Worm (Caenorhabditis elegans) whole organism, L1 larva: ENCODE results near the gene mlp-1.

Experiments used
- C04F5.9 ChIP-seq: sonication (generic microtip); optimal IDR thresholded peaks from 2 replicates; lab custom pipeline; 2016; ENCODE audit warnings: missing genetic modification characterization, missing compliant biosample characterization
- C16A3.4 ChIP-seq: fragments of 150-350 bp; optimal IDR thresholded peaks from 2 replicates; lab custom pipeline; 2014; ENCODE audit warnings: missing biosample characterization, missing genetic modification characterization
- F16B12.6 ChIP-seq: fragments of 150-350 bp; optimal IDR thresholded peaks from 2 replicates; lab custom pipeline; 2014; ENCODE audit warnings: missing biosample characterization, missing genetic modification characterization
- Y116A8C.19 ChIP-seq: sonication (generic microtip); optimal IDR thresholded peaks from 2 replicates; lab custom pipeline; 2016; ENCODE audit warnings: missing compliant biosample characterization, missing genetic modification characterization, borderline replicate concordance
- aha-1 ChIP-seq: fragments of 150-350 bp; optimal IDR thresholded peaks from 2 replicates; lab custom pipeline; 2014; ENCODE audit warnings: missing biosample characterization, missing genetic modification characterization
- alr-1 ChIP-seq: fragments of 200-800 bp; sonication (Bioruptor generic); optimal IDR thresholded peaks from 2 replicates; lab custom pipeline; 2018; ENCODE audit warnings: borderline replicate concordance, mild to moderate bottlenecking, missing genetic modification characterization, missing compliant biosample characterization
- ama-1 ChIP-seq: fragments of 150-350 bp; optimal IDR thresholded peaks from 2 replicates; lab custom pipeline; 2014
- blmp-1 ChIP-seq: fragments of 150-350 bp; optimal IDR thresholded peaks from 2 replicates; lab custom pipeline; 2014; ENCODE audit warnings: missing biosample characterization, missing genetic modification characterization
- ceh-63 ChIP-seq: fragments of 200-800 bp; sonication (Bioruptor generic); optimal IDR thresholded peaks from 2 replicates; lab custom pipeline; 2018; ENCODE audit warnings: mild to moderate bottlenecking, missing genetic modification characterization, missing compliant biosample characterization
- ceh-8 ChIP-seq: fragments of 200-800 bp; sonication (Bioruptor generic); optimal IDR thresholded peaks from 2 replicates; lab custom pipeline; 2018; ENCODE audit warnings: mild to moderate bottlenecking, missing genetic modification characterization, moderate library complexity, missing compliant biosample characterization
- dpl-1 ChIP-seq, 3 experiments: fragments of 150-350 bp in 2 of 3; sonication (generic microtip) in 1 of 3; optimal IDR thresholded peaks; 2 replicates each; lab custom pipeline; 2014 to 2017; ENCODE audit warnings: missing biosample characterization in 3 of 3, missing genetic modification characterization in 3 of 3, missing genetic modification reagents in 3 of 3
- efl-1 ChIP-seq, 4 experiments: fragments of 150-350 bp; optimal IDR thresholded peaks in 3 of 4; peaks in 1 of 4; 1 replicate in 1 of 4; 2 replicates in 3 of 4; lab custom pipeline; 2014; ENCODE audit warnings: missing biosample characterization in 2 of 4, missing genetic modification characterization in 2 of 4, missing genetic modification reagents in 2 of 4
- egl-13 ChIP-seq: sonication (generic microtip); optimal IDR thresholded peaks from 2 replicates; lab custom pipeline; 2016; ENCODE audit warnings: missing genotype, missing genetic modification reagents, missing genetic modification characterization, missing compliant biosample characterization
- egl-27 ChIP-seq, 2 experiments: fragments of 150-350 bp in 1 of 2; sonication (generic microtip); optimal IDR thresholded peaks; 3 replicates each; lab custom pipeline; 2017 to 2018; ENCODE audit warnings: missing biosample characterization in 2 of 2, missing genetic modification characterization in 2 of 2, missing genetic modification reagents in 2 of 2
- elt-3 ChIP-seq, 6 experiments: fragments of 150-350 bp in 1 of 6; sonication (generic microtip); optimal IDR thresholded peaks; 2 replicates each; lab custom pipeline; 2017 to 2018; ENCODE audit warnings: missing biosample characterization in 6 of 6, missing genetic modification characterization in 6 of 6, inconsistent platforms in 1 of 6
- ets-5 ChIP-seq: fragments of 200-800 bp; sonication (Bioruptor generic); IDR thresholded peaks from 2 replicates; pipeline ENCODE4 v1.3.6; 2022; ENCODE audit warnings: missing genetic modification characterization, missing compliant biosample characterization
- fkh-4 ChIP-seq: sonication (generic microtip); optimal IDR thresholded peaks from 2 replicates; lab custom pipeline; 2016; ENCODE audit warnings: missing compliant biosample characterization, missing genetic modification characterization, borderline replicate concordance
- fos-1 ChIP-seq: fragments of 150-350 bp; optimal IDR thresholded peaks from 2 replicates; lab custom pipeline; 2014; ENCODE audit warnings: missing biosample characterization, missing genetic modification characterization
- grh-1 ChIP-seq: fragments of 200-800 bp; sonication (Bioruptor generic); IDR thresholded peaks from 2 replicates; pipeline ENCODE4 v1.3.6; 2022; ENCODE audit warnings: missing genetic modification reagents, missing genetic modification characterization, missing compliant biosample characterization
- hlh-17 ChIP-seq: fragments of 200-800 bp; sonication (Bioruptor generic); optimal IDR thresholded peaks from 2 replicates; lab custom pipeline; 2018; ENCODE audit warnings: missing genetic modification characterization, mild to moderate bottlenecking, missing compliant biosample characterization, moderate library complexity, borderline replicate concordance
- hlh-4 ChIP-seq: sonication (generic microtip); optimal IDR thresholded peaks from 2 replicates; lab custom pipeline; 2016; ENCODE audit warnings: mild to moderate bottlenecking, missing genetic modification characterization, missing compliant biosample characterization
- hpl-2 ChIP-seq: fragments of 150-350 bp; optimal IDR thresholded peaks from 2 replicates; lab custom pipeline; 2014; ENCODE audit warnings: missing biosample characterization, missing genetic modification reagents, missing genetic modification characterization
- irx-1 ChIP-seq: sonication (generic microtip); optimal IDR thresholded peaks from 2 replicates; lab custom pipeline; 2016; ENCODE audit warnings: missing genetic modification characterization, missing compliant biosample characterization
- jun-1 ChIP-seq: fragments of 150-350 bp; optimal IDR thresholded peaks from 2 replicates; lab custom pipeline; 2014; ENCODE audit warnings: missing biosample characterization, missing genetic modification reagents, missing genetic modification characterization
- lin-14 ChIP-seq: fragments of 200-800 bp; sonication (Bioruptor generic); optimal IDR thresholded peaks from 2 replicates; lab custom pipeline; 2018; ENCODE audit warnings: mild to moderate bottlenecking, missing genetic modification characterization, moderate library complexity, missing compliant biosample characterization
- lin-39 ChIP-seq: fragments of 150-350 bp; optimal IDR thresholded peaks from 2 replicates; lab custom pipeline; 2014; ENCODE audit warnings: missing biosample characterization, missing genetic modification reagents, missing genetic modification characterization
- lir-3 ChIP-seq: sonication (generic microtip); optimal IDR thresholded peaks from 2 replicates; lab custom pipeline; 2016; ENCODE audit warnings: mild to moderate bottlenecking, missing genetic modification characterization, moderate library complexity, missing compliant biosample characterization; ENCODE audit not compliant: poor library complexity
- lsy-2 ChIP-seq, 2 experiments: fragments of 150-350 bp; optimal IDR thresholded peaks; 2 replicates each; lab custom pipeline; 2014; ENCODE audit warnings: missing biosample characterization in 2 of 2, missing genetic modification characterization in 2 of 2
- mef-2 ChIP-seq: fragments of 150-350 bp; optimal IDR thresholded peaks from 2 replicates; lab custom pipeline; 2014; ENCODE audit warnings: missing biosample characterization, missing genetic modification characterization
- nhr-11 ChIP-seq: fragments of 150-350 bp; optimal IDR thresholded peaks from 2 replicates; lab custom pipeline; 2014; ENCODE audit warnings: missing biosample characterization, missing genetic modification characterization
- nhr-12 ChIP-seq: sonication (generic microtip); optimal IDR thresholded peaks from 2 replicates; lab custom pipeline; 2017; ENCODE audit warnings: missing biosample characterization, missing genetic modification characterization
- nhr-19 ChIP-seq: fragments of 200-800 bp; sonication (Bioruptor generic); conservative IDR thresholded peaks from 2 replicates; pipeline ENCODE4 v1.3.6; 2022; ENCODE audit warnings: missing genetic modification characterization, missing compliant biosample characterization
- nhr-20 ChIP-seq: sonication (generic microtip); optimal IDR thresholded peaks from 2 replicates; lab custom pipeline; 2016; ENCODE audit warnings: mild to moderate bottlenecking, missing genetic modification characterization, missing compliant biosample characterization
- nhr-237 ChIP-seq: fragments of 150-350 bp; optimal IDR thresholded peaks from 2 replicates; lab custom pipeline; 2014; ENCODE audit warnings: missing biosample characterization, missing genetic modification characterization
- nhr-28 ChIP-seq: fragments of 150-350 bp; optimal IDR thresholded peaks from 2 replicates; lab custom pipeline; 2014; ENCODE audit warnings: missing biosample characterization, missing genetic modification characterization
- nhr-47 ChIP-seq: sonication (generic microtip); optimal IDR thresholded peaks from 2 replicates; lab custom pipeline; 2016; ENCODE audit warnings: mild to moderate bottlenecking, missing genetic modification characterization, moderate library complexity, missing compliant biosample characterization
- nhr-77 ChIP-seq: fragments of 150-350 bp; optimal IDR thresholded peaks from 2 replicates; lab custom pipeline; 2014; ENCODE audit warnings: missing biosample characterization, missing genetic modification characterization
- nhr-84 ChIP-seq: sonication (generic microtip); optimal IDR thresholded peaks from 2 replicates; lab custom pipeline; 2017; ENCODE audit warnings: missing biosample characterization, missing genetic modification characterization
- nhr-85 ChIP-seq: sonication (generic microtip); peaks from one replicate; lab custom pipeline; 2016; ENCODE audit warnings: missing genetic modification characterization, inconsistent platforms, missing compliant biosample characterization
- pag-3 ChIP-seq: sonication (generic microtip); optimal IDR thresholded peaks from 2 replicates; lab custom pipeline; 2017; ENCODE audit warnings: missing genetic modification characterization, mild to moderate bottlenecking, missing compliant biosample characterization, antibody characterized with exemption, borderline replicate concordance; ENCODE audit not compliant: insufficient read depth
- skn-1 ChIP-seq: fragments of 150-350 bp; optimal IDR thresholded peaks from 2 replicates; lab custom pipeline; 2014; ENCODE audit warnings: missing biosample characterization, missing genetic modification characterization
- snpc-4 ChIP-seq: fragments of 150-350 bp; optimal IDR thresholded peaks from 2 replicates; lab custom pipeline; 2014; ENCODE audit warnings: missing biosample characterization, missing genetic modification characterization
- snu-23 ChIP-seq: sonication (generic microtip); optimal IDR thresholded peaks from 2 replicates; lab custom pipeline; 2016; ENCODE audit warnings: missing genetic modification characterization, missing compliant biosample characterization
- sox-4 ChIP-seq: sonication (generic microtip); optimal IDR thresholded peaks from 2 replicates; lab custom pipeline; 2016; ENCODE audit warnings: missing genetic modification characterization, missing compliant biosample characterization
- sup-37 ChIP-seq: fragments of 200-800 bp; sonication (Bioruptor generic); optimal IDR thresholded peaks from 2 replicates; lab custom pipeline; 2018; ENCODE audit warnings: mild to moderate bottlenecking, missing genetic modification characterization, missing compliant biosample characterization
- tbx-2 ChIP-seq: sonication (generic microtip); optimal IDR thresholded peaks from 2 replicates; lab custom pipeline; 2016; ENCODE audit warnings: missing genetic modification characterization, missing compliant biosample characterization
- tlp-1 ChIP-seq: fragments of 150-350 bp; optimal IDR thresholded peaks from 2 replicates; lab custom pipeline; 2014; ENCODE audit warnings: missing biosample characterization, missing genetic modification characterization
- unc-30 ChIP-seq: sonication (generic microtip); optimal IDR thresholded peaks from 2 replicates; lab custom pipeline; 2017; ENCODE audit warnings: missing biosample characterization, missing genetic modification characterization
- unc-98 ChIP-seq: fragments of 200-800 bp; sonication (Bioruptor generic); IDR thresholded peaks from 2 replicates; pipeline ENCODE4 v1.3.6; 2022; ENCODE audit warnings: missing genetic modification characterization, missing compliant biosample characterization
- vab-15 ChIP-seq: sonication (generic microtip); optimal IDR thresholded peaks from 2 replicates; lab custom pipeline; 2017; ENCODE audit warnings: missing genotype, mild to moderate bottlenecking, missing genetic modification characterization, missing compliant biosample characterization
- xbp-1 ChIP-seq: sonication (generic microtip); optimal IDR thresholded peaks from 2 replicates; lab custom pipeline; 2016; ENCODE audit warnings: missing genetic modification characterization, missing compliant biosample characterization
- zag-1 ChIP-seq: fragments of 150-350 bp; optimal IDR thresholded peaks from 2 replicates; lab custom pipeline; 2014; ENCODE audit warnings: missing biosample characterization, missing genetic modification characterization

The mlp-1 gene

DNA sequence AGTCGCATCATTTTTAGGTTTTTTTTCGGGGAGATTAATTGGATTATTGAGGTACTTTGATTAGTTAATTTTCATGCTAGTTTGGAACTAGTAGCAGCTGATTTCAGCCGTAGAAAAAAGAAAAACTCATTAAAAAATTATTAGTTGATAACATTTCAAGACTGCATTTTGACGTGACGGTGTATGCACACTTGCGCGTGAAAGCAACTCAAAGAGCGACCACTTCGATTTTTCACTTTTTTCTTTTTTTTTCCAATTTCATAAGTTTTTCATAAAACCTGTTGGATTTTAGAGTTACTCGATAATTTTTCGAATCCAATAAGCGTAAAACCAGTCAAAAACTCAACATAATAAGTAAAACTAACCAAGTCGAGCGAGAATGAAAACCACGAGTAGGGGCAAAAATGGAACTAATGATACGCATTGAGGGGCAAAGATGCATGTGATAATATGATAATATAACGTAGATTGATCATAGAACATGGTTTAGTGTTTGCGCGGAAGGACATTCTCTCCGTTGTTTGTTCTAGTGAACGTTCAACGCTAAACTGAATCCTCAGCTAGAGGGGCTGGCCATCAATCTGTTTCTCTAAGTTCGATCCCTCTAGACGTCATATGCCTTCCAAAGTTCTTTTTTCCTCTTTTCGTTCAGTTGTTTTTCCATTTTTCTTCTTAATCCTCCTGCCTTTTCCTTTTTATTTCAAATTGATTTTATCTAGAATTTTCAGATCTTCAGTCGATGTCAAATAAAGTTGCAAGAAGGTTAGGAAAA, 26.5 kb downstream of the mlp-1 start, which contains the start of the genes F25B5.6 and F25B5.3 (continued):
- TF ChIP-seq ets-5 (GFP tag; lab: Robert Waterston, UW) (no peak), lin-39 (no peak), sox-4 (no peak), elt-3 (tag; optimal IDR thresholded peaks at IDR 0.05; lab: Kevin White, UChicago) (peak in 2 of 6 experiments; percentile 28 to 89), nhr-77 (tag; lab: Kevin White, UChicago) (no peak), pag-3 (tag; lab: Kevin White, UChicago) (no peak), xbp-1 (peak; percentile 3), nhr-85 (tag; lab: Kevin White, UChicago) (peak; percentile 79), aha-1 (tag; lab: Kevin White, UChicago) (no peak), nhr-28 (tag; lab: Kevin White, UChicago) (no peak), unc-98 (GFP tag; lab: Robert Waterston, UW) (no peak), nhr-237 (no peak), hpl-2 (GFP tag; lab: Kevin White, UChicago) (no peak), nhr-20 (peak; percentile 25), nhr-84 (no peak), C16A3.4 (peak; percentile 38), F16B12.6 (tag; lab: Kevin White, UChicago) (peak; percentile 83), nhr-11 (no peak), ama-1 (lab: Kevin White, UChicago) (no peak), zag-1 (tag; lab: Kevin White, UChicago) (no peak), unc-30 (tag; lab: Kevin White, UChicago) (no peak), snpc-4 (tag; lab: Kevin White, UChicago) (peak; percentile 7), skn-1 (tag; lab: Kevin White, UChicago) (peak; percentile 53), hlh-4 (tag; lab: Kevin White, UChicago) (no peak), lsy-2 (tag; optimal IDR thresholded peaks at IDR 0.05; lab: Kevin White, UChicago) (peak; percentile 36 to 50), alr-1 (tag; lab: Kevin White, UChicago) (no peak), lir-3 (tag; lab: Kevin White, UChicago) (no peak), sup-37 (no peak), grh-1 (GFP tag; lab: Robert Waterston, UW) (no peak), Y116A8C.19 (tag; lab: Kevin White, UChicago) (no peak), lin-14 (GFP tag; lab: Kevin White, UChicago) (peak; percentile 51), jun-1 (no peak), ceh-63 (GFP tag; lab: Kevin White, UChicago) (no peak), efl-1 (optimal IDR thresholded peaks at IDR 0.05; lab: Kevin White, UChicago) (peak in 1 of 2 experiments; percentile 31), efl-1 (GFP tag; optimal IDR thresholded peaks at IDR 0.05 in 1 of 2; lab: Kevin White, UChicago) (peak; percentile 43 to 92), nhr-19 (GFP tag; lab: Robert Waterston, UW) (peak; percentile 98), nhr-12 (tag; lab: Kevin White, UChicago) (no peak), snu-23 (GFP tag; lab: Kevin White, UChicago) (peak; percentile 58), irx-1 (tag; lab: Kevin White, UChicago) (no peak), tlp-1 (tag; lab: Kevin White, UChicago) (no peak), nhr-47 (tag; lab: Kevin White, UChicago) (no peak), ceh-8 (no peak), egl-13 (no peak), hlh-17 (GFP tag; lab: Kevin White, UChicago) (no peak), fos-1 (tag; lab: Kevin White, UChicago) (no peak), mef-2 (tag; lab: Kevin White, UChicago) (no peak), C04F5.9 (tag; lab: Kevin White, UChicago) (no peak), tbx-2 (tag; lab: Kevin White, UChicago) (no peak), vab-15 (no peak), blmp-1 (tag; lab: Kevin White, UChicago) (peak; percentile 19), egl-27 (tag; optimal IDR thresholded peaks at IDR 0.05; lab: Kevin White, UChicago) (no peak), dpl-1 (GFP tag; optimal IDR thresholded peaks at IDR 0.05; lab: Kevin White, UChicago) (peak in 2 of 3 experiments; percentile 12 to 50), fkh-4 (tag; lab: Kevin White, UChicago) (no peak)
